Worm (Caenorhabditis elegans): ENCODE measurements around the gene Y43F8B.9.

Y43F8B.9 gene

ce11 chrV:19526197-19526596 lies 48.2 kb downstream of the Y43F8B.9 start (continued):
- TF ChIP-seq lag-1 (GFP tag; IDR thresholded peaks at IDR 0.05), result no peak
- TF ChIP-seq ceh-58 (GFP tag; IDR thresholded peaks at IDR 0.05), result no peak

- no peak for TF ChIP-seq cebp-2 (GFP tag; IDR thresholded peaks at IDR 0.05)
- TF ChIP-seq dox-1 (GFP tag; IDR thresholded peaks at IDR 0.05), result peak; percentile 76
- no peak for TF ChIP-seq F39B2.1 (GFP tag; IDR thresholded peaks at IDR 0.05)
- TF ChIP-seq pbrm-1 (GFP tag; IDR thresholded peaks at IDR 0.05), result no peak
- TF ChIP-seq die-1 (tag; optimal IDR thresholded peaks at IDR 0.05), result no peak
- TF ChIP-seq bed-2 (GFP tag; IDR thresholded peaks at IDR 0.05), result no peak
- TF ChIP-seq lin-54 (GFP tag; optimal IDR thresholded peaks at IDR 0.05), result peak; percentile 27
- no peak for TF ChIP-seq ceh-79 (tag; optimal IDR thresholded peaks at IDR 0.05)
- peak; percentile 36 for TF ChIP-seq tlf-1 (GFP tag; optimal IDR thresholded peaks at IDR 0.05)
- TF ChIP-seq somi-1 (GFP tag; optimal IDR thresholded peaks at IDR 0.05), result peak; percentile 8
- no peak for TF ChIP-seq snpc-1.1 (tag; optimal IDR thresholded peaks at IDR 0.05; ENCODE audit: insufficient read depth)
- TF ChIP-seq hlh-12 (tag; optimal IDR thresholded peaks at IDR 0.05), result no peak
- no peak for TF ChIP-seq efl-1 (GFP tag; optimal IDR thresholded peaks at IDR 0.05)
- TF ChIP-seq hsf-1 (GFP tag; IDR thresholded peaks at IDR 0.05), result no peak
- 0 out of 2 replicates have a peak, but pooled peaks have one; percentile 7 for TF ChIP-seq egrh-3 (GFP tag; IDR thresholded peaks at IDR 0.05)
- TF ChIP-seq ztf-18 (tag; optimal IDR thresholded peaks at IDR 0.05), result no peak
- TF ChIP-seq rcor-1 (GFP tag; IDR thresholded peaks at IDR 0.05), result no peak; the same call in 1 of the 2 replicates
- TF ChIP-seq F37B4.10 (GFP tag; IDR thresholded peaks at IDR 0.05), result no peak
- TF ChIP-seq xnd-1 (tag; optimal IDR thresholded peaks at IDR 0.05), result no peak
- no peak for TF ChIP-seq tbx-9 (tag; optimal IDR thresholded peaks at IDR 0.05; ENCODE audit: borderline replicate concordance)
- no peak for TF ChIP-seq T26A5.8 (tag; optimal IDR thresholded peaks at IDR 0.05)
- TF ChIP-seq egl-18 (GFP tag; IDR thresholded peaks at IDR 0.05), result no peak
- no peak for TF ChIP-seq aptf-3 (GFP tag; IDR thresholded peaks at IDR 0.05)
- no peak for TF ChIP-seq ztf-6 (GFP tag; IDR thresholded peaks at IDR 0.05)
- no peak for TF ChIP-seq lin-26 (GFP tag; IDR thresholded peaks at IDR 0.05)
- no peak for TF ChIP-seq attf-6 (GFP tag; IDR thresholded peaks at IDR 0.05)
- no peak for TF ChIP-seq Y53F4B.3 (GFP tag; IDR thresholded peaks at IDR 0.05)
- TF ChIP-seq B0336.3 (GFP tag; IDR thresholded peaks at IDR 0.05), result peak; percentile 41; the same call in 1 of the 2 replicates
- no peak for TF ChIP-seq K12H6.12 (tag; optimal IDR thresholded peaks at IDR 0.05)
- no peak for TF ChIP-seq sdz-38 (tag; optimal IDR thresholded peaks at IDR 0.05)
- TF ChIP-seq madf-10 (tag; optimal IDR thresholded peaks at IDR 0.05), result peak; percentile 56
- no peak for TF ChIP-seq hmg-1.2 (GFP tag; IDR thresholded peaks at IDR 0.05)
- no peak for TF ChIP-seq C17E4.6 (GFP tag; IDR thresholded peaks at IDR 0.05)
- TF ChIP-seq pha-4 (tag; optimal IDR thresholded peaks at IDR 0.05), result no peak
- no peak for TF ChIP-seq aptf-2 (GFP tag; conservative IDR thresholded peaks at IDR 0.05)
- TF ChIP-seq sea-2 (GFP tag; IDR thresholded peaks at IDR 0.05), result no peak
- TF ChIP-seq T07F8.4 (tag; optimal IDR thresholded peaks at IDR 0.05), result no peak
- no peak for TF ChIP-seq athp-1 (tag; optimal IDR thresholded peaks at IDR 0.05)
- no peak for TF ChIP-seq nhr-179 (tag; optimal IDR thresholded peaks at IDR 0.05)
- no peak for TF ChIP-seq ekl-4 (GFP tag; IDR thresholded peaks at IDR 0.05)
- no peak for TF ChIP-seq snpc-3.4 (tag; optimal IDR thresholded peaks at IDR 0.05)
- TF ChIP-seq dpff-1 (tag; optimal IDR thresholded peaks at IDR 0.05), result no peak
- TF ChIP-seq Y79H2A.3 (GFP tag; conservative IDR thresholded peaks at IDR 0.05), result no peak
- no peak for TF ChIP-seq him-1 (tag; optimal IDR thresholded peaks at IDR 0.05)
- no peak for TF ChIP-seq Y53G8AR.9 (GFP tag; conservative IDR thresholded peaks at IDR 0.05)
- 0 out of 2 replicates have a peak, but pooled peaks have one; percentile 42 for TF ChIP-seq egl-44 (GFP tag; IDR thresholded peaks at IDR 0.05)
- no peak for TF ChIP-seq F33H1.4 (GFP tag; IDR thresholded peaks at IDR 0.05)
Measured at ce11 chrV:19527565-19527964, 49.6 kb downstream of the Y43F8B.9 start.
